Worm (Caenorhabditis elegans) whole organism, L4 larva: Measurements from ENCODE around the gene C15H9.9.

ENCODE experiments used
- dmd-9 ChIP-seq: fragments of 200-800 bp; sonication (Bioruptor generic); IDR thresholded peaks from 2 replicates; pipeline ENCODE4 v1.3.6; 2022; ENCODE audit warnings: missing genetic modification reagents, missing genetic modification characterization, missing compliant biosample characterization
- egl-27 ChIP-seq: sonication (generic microtip); optimal IDR thresholded peaks from 3 replicates; lab custom pipeline; 2017; ENCODE audit warnings: missing biosample characterization, missing genetic modification reagents, missing genetic modification characterization
- egl-43 ChIP-seq: fragments of 200-800 bp; sonication (Bioruptor generic); IDR thresholded peaks from 2 replicates; pipeline ENCODE4 v1.3.6; 2022; ENCODE audit warnings: missing genetic modification reagents, missing genetic modification characterization, missing compliant biosample characterization
- nhr-25 ChIP-seq: sonication (generic microtip); optimal IDR thresholded peaks from 2 replicates; lab custom pipeline; 2017; ENCODE audit warnings: missing genetic modification characterization, mild to moderate bottlenecking, missing compliant biosample characterization, antibody characterized with exemption, moderate library complexity, borderline replicate concordance; ENCODE audit not compliant: insufficient read depth
- unc-130 ChIP-seq: sonication (generic microtip); optimal IDR thresholded peaks from 2 replicates; lab custom pipeline; 2016; ENCODE audit warnings: missing genetic modification reagents, missing genetic modification characterization, missing compliant biosample characterization
- zag-1 ChIP-seq: fragments of 150-350 bp; optimal IDR thresholded peaks from 2 replicates; lab custom pipeline; 2014; ENCODE audit warnings: missing biosample characterization, missing genetic modification characterization

ce11 chrX:6091967-6092366, 36.1 kb downstream of the C15H9.9 start, which contains the start of gene hsp-3:
- TF ChIP-seq zag-1 = peak; percentile 27
- TF ChIP-seq unc-130 = peak; percentile 6
- TF ChIP-seq egl-43 (GFP tag; lab: Robert Waterston, UW) = peak; percentile 96
- peak; percentile 93 for TF ChIP-seq dmd-9
- no peak for TF ChIP-seq egl-27 (tag; lab: Kevin White, UChicago)
- peak; percentile 98 for TF ChIP-seq nhr-25 (tag; lab: Kevin White, UChicago)
